Worm (Caenorhabditis elegans) whole organism, L2 larva: ENCODE results near the gene pigq-1.

ENCODE experiments used
- C34F6.9 ChIP-seq: fragments of 150-350 bp; optimal IDR thresholded peaks from 2 replicates; lab custom pipeline; 2014; ENCODE audit warnings: missing biosample characterization, missing genetic modification characterization
- F13H6.1 ChIP-seq: sonication (generic microtip); optimal IDR thresholded peaks from 2 replicates; lab custom pipeline; 2016; ENCODE audit warnings: missing genetic modification characterization, missing compliant biosample characterization
- R02D3.7 ChIP-seq: fragments of 150-350 bp; optimal IDR thresholded peaks from 2 replicates; lab custom pipeline; 2014; ENCODE audit warnings: missing biosample characterization, missing genetic modification characterization
- Y55F3AM.14 ChIP-seq: fragments of 200-800 bp; sonication (Bioruptor generic); optimal IDR thresholded peaks from 2 replicates; lab custom pipeline; 2018; ENCODE audit warnings: mild to moderate bottlenecking, missing genetic modification characterization, missing compliant biosample characterization
- ZK546.5 ChIP-seq: sonication (generic microtip); optimal IDR thresholded peaks from 2 replicates; lab custom pipeline; 2017; ENCODE audit warnings: missing biosample characterization, missing genetic modification characterization
- alr-1 ChIP-seq: fragments of 150-350 bp; optimal IDR thresholded peaks from 2 replicates; lab custom pipeline; 2014; ENCODE audit warnings: missing biosample characterization, missing genetic modification characterization
- aly-2 ChIP-seq: fragments of 150-350 bp; optimal IDR thresholded peaks from 2 replicates; lab custom pipeline; 2014; ENCODE audit warnings: missing biosample characterization, missing genetic modification characterization
- ama-1 ChIP-seq: fragments of 150-350 bp; optimal IDR thresholded peaks from 2 replicates; lab custom pipeline; 2018; ENCODE audit warnings: inconsistent platforms
- blmp-1 ChIP-seq: sonication (generic microtip); optimal IDR thresholded peaks from 2 replicates; lab custom pipeline; 2017; ENCODE audit warnings: missing genetic modification characterization, mild to moderate bottlenecking, missing compliant biosample characterization, antibody characterized with exemption, moderate library complexity; ENCODE audit not compliant: insufficient read depth
- ceh-16 ChIP-seq: fragments of 150-350 bp; optimal IDR thresholded peaks from 2 replicates; lab custom pipeline; 2014; ENCODE audit warnings: missing biosample characterization, missing genetic modification characterization
- ceh-82 ChIP-seq: fragments of 150-350 bp; optimal IDR thresholded peaks from 2 replicates; lab custom pipeline; 2014; ENCODE audit warnings: missing biosample characterization, missing genetic modification characterization
- crh-2 ChIP-seq: sonication (generic microtip); optimal IDR thresholded peaks from 2 replicates; lab custom pipeline; 2017; ENCODE audit warnings: missing biosample characterization, missing genetic modification characterization
- dmd-4 ChIP-seq: sonication (generic microtip); optimal IDR thresholded peaks from 2 replicates; lab custom pipeline; 2017; ENCODE audit warnings: missing biosample characterization, missing genetic modification characterization
- egl-27 ChIP-seq: sonication (generic microtip); optimal IDR thresholded peaks from 3 replicates; lab custom pipeline; 2017; ENCODE audit warnings: missing biosample characterization, missing genetic modification reagents, missing genetic modification characterization
- elt-1 ChIP-seq: fragments of 150-350 bp; optimal IDR thresholded peaks from 2 replicates; lab custom pipeline; 2014; ENCODE audit warnings: missing biosample characterization, missing genetic modification characterization
- elt-3 ChIP-seq: sonication (generic microtip); optimal IDR thresholded peaks from 2 replicates; lab custom pipeline; 2017; ENCODE audit warnings: missing biosample characterization, missing genetic modification characterization
- fos-1 ChIP-seq: fragments of 150-350 bp; optimal IDR thresholded peaks from 2 replicates; lab custom pipeline; 2014; ENCODE audit warnings: missing biosample characterization, missing genetic modification characterization
- gmeb-1 ChIP-seq: fragments of 150-350 bp; optimal IDR thresholded peaks from 2 replicates; lab custom pipeline; 2014; ENCODE audit warnings: missing biosample characterization, missing genetic modification characterization
- lin-11 ChIP-seq: fragments of 150-350 bp; sonication (generic microtip); optimal IDR thresholded peaks from 2 replicates; lab custom pipeline; 2014; ENCODE audit warnings: missing biosample characterization, missing genetic modification characterization, inconsistent platforms, mixed read lengths
- lin-13 ChIP-seq: fragments of 150-350 bp; optimal IDR thresholded peaks from 2 replicates; lab custom pipeline; 2014; ENCODE audit warnings: missing biosample characterization, missing genetic modification reagents, missing genetic modification characterization
- lin-39 ChIP-seq: fragments of 150-350 bp; optimal IDR thresholded peaks from 2 replicates; lab custom pipeline; 2014; ENCODE audit warnings: missing biosample characterization, missing genetic modification reagents, missing genetic modification characterization
- lsy-2 ChIP-seq, 2 experiments: fragments of 150-350 bp in 1 of 2; sonication (generic microtip) in 1 of 2; optimal IDR thresholded peaks; 2 replicates each; lab custom pipeline; 2014 to 2017; ENCODE audit warnings: missing biosample characterization in 2 of 2, missing genetic modification characterization in 2 of 2
- mab-5 ChIP-seq: fragments of 150-350 bp; optimal IDR thresholded peaks from 2 replicates; lab custom pipeline; 2014; ENCODE audit warnings: missing biosample characterization, missing genetic modification characterization
- mbf-1 ChIP-seq: sonication (generic microtip); optimal IDR thresholded peaks from 2 replicates; lab custom pipeline; 2017; ENCODE audit warnings: missing biosample characterization, missing genetic modification characterization
- mdl-1 ChIP-seq, 2 experiments: fragments of 150-350 bp in 1 of 2; sonication (generic microtip) in 1 of 2; optimal IDR thresholded peaks; 2 replicates each; lab custom pipeline; 2017; ENCODE audit warnings: missing biosample characterization in 2 of 2, missing genetic modification characterization in 2 of 2
- nhr-10 ChIP-seq: sonication (generic microtip); optimal IDR thresholded peaks from 2 replicates; lab custom pipeline; 2017; ENCODE audit warnings: missing biosample characterization, missing genetic modification characterization
- nhr-11 ChIP-seq: fragments of 150-350 bp; optimal IDR thresholded peaks from 2 replicates; lab custom pipeline; 2014; ENCODE audit warnings: missing biosample characterization, missing genetic modification characterization
- nhr-12 ChIP-seq: fragments of 150-350 bp; optimal IDR thresholded peaks from 2 replicates; lab custom pipeline; 2014; ENCODE audit warnings: missing biosample characterization, missing genetic modification characterization
- nhr-129 ChIP-seq: fragments of 150-350 bp; optimal IDR thresholded peaks from 2 replicates; lab custom pipeline; 2014; ENCODE audit warnings: missing biosample characterization, missing genetic modification characterization
- nhr-21 ChIP-seq: fragments of 150-350 bp; optimal IDR thresholded peaks from 2 replicates; lab custom pipeline; 2014; ENCODE audit warnings: missing biosample characterization, missing genetic modification characterization
- nhr-23 ChIP-seq: fragments of 150-350 bp; optimal IDR thresholded peaks from 2 replicates; lab custom pipeline; 2014; ENCODE audit warnings: missing biosample characterization, missing genetic modification reagents, missing genetic modification characterization
- nhr-237 ChIP-seq: fragments of 150-350 bp; optimal IDR thresholded peaks from 2 replicates; lab custom pipeline; 2014; ENCODE audit warnings: missing biosample characterization, missing genetic modification characterization
- nhr-25 ChIP-seq: fragments of 150-350 bp; sonication (generic microtip); optimal IDR thresholded peaks from 3 replicates; lab custom pipeline; 2014; ENCODE audit warnings: missing biosample characterization, missing genetic modification characterization
- nhr-6 ChIP-seq: fragments of 150-350 bp; optimal IDR thresholded peaks from 2 replicates; lab custom pipeline; 2014; ENCODE audit warnings: missing biosample characterization, missing genetic modification characterization
- nhr-77 ChIP-seq: fragments of 150-350 bp; optimal IDR thresholded peaks from 2 replicates; lab custom pipeline; 2014; ENCODE audit warnings: missing biosample characterization, missing genetic modification characterization
- peb-1 ChIP-seq: fragments of 150-350 bp; optimal IDR thresholded peaks from 2 replicates; lab custom pipeline; 2014; ENCODE audit warnings: missing biosample characterization, missing genetic modification characterization
- sem-4 ChIP-seq: fragments of 150-350 bp; optimal IDR thresholded peaks from 2 replicates; lab custom pipeline; 2014; ENCODE audit warnings: missing biosample characterization, missing genetic modification reagents, missing genetic modification characterization
- skn-1 ChIP-seq: sonication (generic microtip); optimal IDR thresholded peaks from 2 replicates; lab custom pipeline; 2017; ENCODE audit warnings: missing biosample characterization, missing genetic modification characterization
- sma-3 ChIP-seq: sonication (generic microtip); optimal IDR thresholded peaks from 2 replicates; lab custom pipeline; 2016; ENCODE audit warnings: missing genetic modification reagents, missing genetic modification characterization, missing compliant biosample characterization
- sma-9 ChIP-seq, 2 experiments: fragments of 150-350 bp in 1 of 2; sonication (generic microtip) in 1 of 2; optimal IDR thresholded peaks; 2 replicates each; lab custom pipeline; 2014 to 2016; ENCODE audit warnings: missing genetic modification characterization in 2 of 2, mild to moderate bottlenecking in 1 of 2, missing biosample characterization in 1 of 2, missing compliant biosample characterization in 1 of 2, missing genetic modification reagents in 1 of 2, moderate library complexity in 1 of 2
- snpc-4 ChIP-seq: fragments of 150-350 bp; optimal IDR thresholded peaks from 2 replicates; lab custom pipeline; 2014; ENCODE audit warnings: missing biosample characterization, missing genetic modification characterization
- unc-39 ChIP-seq: fragments of 150-350 bp; optimal IDR thresholded peaks from 2 replicates; lab custom pipeline; 2014; ENCODE audit warnings: missing biosample characterization, missing genetic modification characterization
- unc-55 ChIP-seq: fragments of 150-350 bp; sonication (generic microtip); optimal IDR thresholded peaks from 3 replicates; lab custom pipeline; 2014; ENCODE audit warnings: missing biosample characterization, missing genetic modification reagents, missing genetic modification characterization
- unc-62 ChIP-seq: fragments of 150-350 bp; optimal IDR thresholded peaks from 2 replicates; lab custom pipeline; 2014; ENCODE audit warnings: missing biosample characterization, missing genetic modification reagents, missing genetic modification characterization
- zag-1 ChIP-seq: fragments of 150-350 bp; optimal IDR thresholded peaks from 2 replicates; lab custom pipeline; 2014; ENCODE audit warnings: missing biosample characterization, missing genetic modification characterization
- ztf-1 ChIP-seq: fragments of 200-800 bp; sonication (Bioruptor generic); conservative IDR thresholded peaks from 2 replicates; pipeline ENCODE4 v1.3.6; 2022; ENCODE audit warnings: missing genetic modification characterization, missing compliant biosample characterization
- ztf-11 ChIP-seq: sonication (generic microtip); optimal IDR thresholded peaks from 2 replicates; lab custom pipeline; 2017; ENCODE audit warnings: missing biosample characterization, missing genetic modification characterization
- ztf-4 ChIP-seq: fragments of 150-350 bp; optimal IDR thresholded peaks from 2 replicates; lab custom pipeline; 2014; ENCODE audit warnings: missing biosample characterization, missing genetic modification characterization

pigq-1 gene

ce11 chrIV:11142314-11143227, 4.5 kb downstream of the pigq-1 start, which contains the start of gene skih-2:
Gene skih-2, minus strand, starts transcription at chrIV:11142364.
- TF ChIP-seq sem-4 (tag; lab: Kevin White, UChicago): no peak
- no peak for TF ChIP-seq fos-1 (tag; lab: Kevin White, UChicago)
- no peak for TF ChIP-seq nhr-6 (tag; lab: Kevin White, UChicago)
- TF ChIP-seq skn-1 (tag; lab: Kevin White, UChicago): no peak
- no peak for TF ChIP-seq ztf-1 (GFP tag; lab: Robert Waterston, UW)
- no peak for TF ChIP-seq R02D3.7 (tag; lab: Kevin White, UChicago)
- no peak for TF ChIP-seq aly-2
- no peak for TF ChIP-seq nhr-23
- no peak for TF ChIP-seq nhr-129 (tag; lab: Kevin White, UChicago)
- peak; percentile 78 for TF ChIP-seq unc-55 (GFP tag; lab: Kevin White, UChicago)
- TF ChIP-seq elt-3 (tag; lab: Kevin White, UChicago): no peak
- TF ChIP-seq nhr-11 (tag; lab: Kevin White, UChicago): no peak
- TF ChIP-seq F13H6.1 (tag; lab: Kevin White, UChicago): no peak
- TF ChIP-seq sma-9 (GFP tag; optimal IDR thresholded peaks at IDR 0.05; lab: Kevin White, UChicago): no peak
- no peak for TF ChIP-seq sma-9 (tag; optimal IDR thresholded peaks at IDR 0.05; lab: Kevin White, UChicago)
- TF ChIP-seq unc-62 (GFP tag; lab: Kevin White, UChicago): no peak
- peak; percentile 5 for TF ChIP-seq nhr-25 (tag; lab: Kevin White, UChicago)
- TF ChIP-seq lin-39 (tag; lab: Kevin White, UChicago): no peak
- no peak for TF ChIP-seq mbf-1 (tag; lab: Kevin White, UChicago)
- TF ChIP-seq mdl-1 (tag; optimal IDR thresholded peaks at IDR 0.05; lab: Kevin White, UChicago): no peak
- no peak for TF ChIP-seq nhr-77 (tag; lab: Kevin White, UChicago)
- no peak for TF ChIP-seq nhr-21 (tag; lab: Kevin White, UChicago)
- TF ChIP-seq ztf-11: no peak
- TF ChIP-seq sma-3 (GFP tag; lab: Kevin White, UChicago): no peak
- TF ChIP-seq ceh-82: no peak
- TF ChIP-seq dmd-4 (tag; lab: Kevin White, UChicago): no peak
- no peak for TF ChIP-seq Y55F3AM.14
- TF ChIP-seq nhr-10: no peak
- TF ChIP-seq gmeb-1 (tag; lab: Kevin White, UChicago): peak; percentile 92
- no peak for TF ChIP-seq unc-39
- TF ChIP-seq ama-1: no peak
- TF ChIP-seq zag-1: no peak
- no peak for TF ChIP-seq alr-1
- TF ChIP-seq lin-13: peak; percentile 29
- TF ChIP-seq crh-2 (tag; lab: Kevin White, UChicago): peak; percentile 6
- no peak for TF ChIP-seq nhr-237 (tag; lab: Kevin White, UChicago)
- TF ChIP-seq lin-11: no peak
- peak; percentile 14 to 80 for TF ChIP-seq lsy-2 (tag; optimal IDR thresholded peaks at IDR 0.05; lab: Kevin White, UChicago)
- no peak for TF ChIP-seq mab-5
- TF ChIP-seq snpc-4 (tag; lab: Kevin White, UChicago): no peak
- no peak for TF ChIP-seq nhr-12 (tag; lab: Kevin White, UChicago)
- TF ChIP-seq blmp-1: no peak
- no peak for TF ChIP-seq egl-27 (tag; lab: Kevin White, UChicago)
- no peak for TF ChIP-seq ZK546.5 (tag; lab: Kevin White, UChicago)
- TF ChIP-seq ztf-4 (tag; lab: Kevin White, UChicago): no peak
- peak; percentile 79 for TF ChIP-seq C34F6.9 (tag; lab: Kevin White, UChicago)
- no peak for TF ChIP-seq ceh-16 (tag; lab: Kevin White, UChicago)
- no peak for TF ChIP-seq peb-1 (tag; lab: Kevin White, UChicago)
- no peak for TF ChIP-seq elt-1 (tag; lab: Kevin White, UChicago)
